Worm (Caenorhabditis elegans) whole organism, young adult: ENCODE results near the gene Y43B11AR.1.
A peak's percentile ranks its signal among the peaks of the same experiment; 100 is the strongest.

ENCODE experiments used
- C17E4.6 ChIP-seq: fragments of 200-800 bp; sonication (Bioruptor generic); IDR thresholded peaks from 2 replicates; pipeline ENCODE4 v1.3.6; 2022; ENCODE audit warnings: missing genetic modification reagents, missing genetic modification characterization, missing compliant biosample characterization
- F10E7.11 ChIP-seq: sonication (generic microtip); optimal IDR thresholded peaks from 2 replicates; lab custom pipeline; 2017; ENCODE audit warnings: mild to moderate bottlenecking, missing genetic modification characterization, moderate library complexity, missing compliant biosample characterization
- F22D6.2 ChIP-seq: sonication (generic microtip); optimal IDR thresholded peaks from 2 replicates; lab custom pipeline; 2016; ENCODE audit warnings: mild to moderate bottlenecking, missing genetic modification characterization, missing compliant biosample characterization
- F23B12.7 ChIP-seq: sonication (generic microtip); optimal IDR thresholded peaks from 2 replicates; lab custom pipeline; 2017; ENCODE audit warnings: missing genetic modification characterization, mild to moderate bottlenecking, missing compliant biosample characterization, antibody characterized with exemption, moderate library complexity; ENCODE audit not compliant: insufficient read depth
- F49E8.2 ChIP-seq: sonication (generic microtip); optimal IDR thresholded peaks from 3 replicates; lab custom pipeline; 2017; ENCODE audit warnings: missing genetic modification characterization, mild to moderate bottlenecking, missing compliant biosample characterization, antibody characterized with exemption, moderate library complexity; ENCODE audit not compliant: insufficient read depth
- F52B5.7 ChIP-seq: sonication (generic microtip); optimal IDR thresholded peaks from 2 replicates; lab custom pipeline; 2016; ENCODE audit warnings: mild to moderate bottlenecking, missing genetic modification characterization, missing compliant biosample characterization
- F57A8.1 ChIP-seq: fragments of 200-800 bp; sonication (Bioruptor generic); optimal IDR thresholded peaks from 2 replicates; lab custom pipeline; 2018; ENCODE audit warnings: mild to moderate bottlenecking, missing genetic modification characterization, moderate library complexity, missing compliant biosample characterization
- K12H6.12 ChIP-seq: fragments of 200-800 bp; sonication (Bioruptor generic); optimal IDR thresholded peaks from 2 replicates; lab custom pipeline; 2018; ENCODE audit warnings: mild to moderate bottlenecking, missing genetic modification characterization, missing compliant biosample characterization
- T07F8.4 ChIP-seq: sonication (generic microtip); optimal IDR thresholded peaks from 2 replicates; lab custom pipeline; 2016; ENCODE audit warnings: mild to moderate bottlenecking, missing genetic modification characterization, moderate library complexity, missing compliant biosample characterization
- T26A5.8 ChIP-seq: sonication (generic microtip); optimal IDR thresholded peaks from 2 replicates; lab custom pipeline; 2016; ENCODE audit warnings: missing genetic modification characterization, missing compliant biosample characterization
- Y79H2A.3 ChIP-seq: fragments of 200-800 bp; sonication (Bioruptor generic); conservative IDR thresholded peaks from 2 replicates; pipeline ENCODE4 v1.3.6; 2022; ENCODE audit warnings: missing genetic modification reagents, missing genetic modification characterization, missing compliant biosample characterization
- ama-1 ChIP-seq, 3 experiments: fragments of 150-350 bp in 1 of 3; sonication (generic microtip) in 2 of 3; optimal IDR thresholded peaks; 2 replicates each; lab custom pipeline; 2014 to 2018; ENCODE audit warnings: missing biosample characterization in 2 of 3, missing genetic modification characterization in 2 of 3, missing genetic modification reagents in 2 of 3
- aptf-2 ChIP-seq: fragments of 200-800 bp; sonication (Bioruptor generic); conservative IDR thresholded peaks from 2 replicates; pipeline ENCODE4 v1.3.6; 2022; ENCODE audit warnings: missing genetic modification reagents, missing genetic modification characterization, missing compliant biosample characterization
- aptf-3 ChIP-seq: fragments of 200-800 bp; sonication (Bioruptor generic); IDR thresholded peaks from 2 replicates; pipeline ENCODE4 v1.3.6; 2022; ENCODE audit warnings: missing genetic modification characterization, missing compliant biosample characterization
- athp-1 ChIP-seq: sonication (generic microtip); optimal IDR thresholded peaks from 2 replicates; lab custom pipeline; 2017; ENCODE audit warnings: mild to moderate bottlenecking, missing genetic modification characterization, missing compliant biosample characterization
- bed-2 ChIP-seq: fragments of 200-800 bp; sonication (Bioruptor generic); IDR thresholded peaks from 2 replicates; pipeline ENCODE4 v1.3.6; 2022; ENCODE audit warnings: missing genetic modification reagents, missing genetic modification characterization, missing compliant biosample characterization
- ccch-3 ChIP-seq: fragments of 200-800 bp; sonication (Bioruptor generic); optimal IDR thresholded peaks from 2 replicates; lab custom pipeline; 2018; ENCODE audit warnings: mild to moderate bottlenecking, missing genetic modification characterization, missing compliant biosample characterization
- cebp-2 ChIP-seq: fragments of 200-800 bp; sonication (Bioruptor generic); IDR thresholded peaks from 2 replicates; pipeline ENCODE4 v1.3.6; 2022; ENCODE audit warnings: missing genetic modification characterization, missing compliant biosample characterization
- ceh-100 ChIP-seq: fragments of 200-800 bp; sonication (Bioruptor generic); IDR thresholded peaks from 2 replicates; pipeline ENCODE4 v1.3.6; 2022; ENCODE audit warnings: missing genetic modification reagents, missing genetic modification characterization, missing compliant biosample characterization
- ceh-58 ChIP-seq: fragments of 200-800 bp; sonication (Bioruptor generic); IDR thresholded peaks from 2 replicates; pipeline ENCODE4 v1.3.6; 2022; ENCODE audit warnings: missing genetic modification characterization, missing compliant biosample characterization
- ceh-91 ChIP-seq: fragments of 200-800 bp; sonication (Bioruptor generic); IDR thresholded peaks from 2 replicates; pipeline ENCODE4 v1.3.6; 2022; ENCODE audit warnings: missing genetic modification reagents, missing genetic modification characterization, missing compliant biosample characterization
- chd-7 ChIP-seq: sonication (generic microtip); optimal IDR thresholded peaks from 2 replicates; lab custom pipeline; 2016; ENCODE audit warnings: mild to moderate bottlenecking, missing genetic modification characterization, moderate library complexity, missing compliant biosample characterization
- dox-1 ChIP-seq: fragments of 200-800 bp; sonication (Bioruptor generic); IDR thresholded peaks from 2 replicates; pipeline ENCODE4 v1.3.6; 2022; ENCODE audit warnings: missing genetic modification reagents, missing genetic modification characterization, missing compliant biosample characterization
- efl-1 ChIP-seq: fragments of 150-350 bp; optimal IDR thresholded peaks from 2 replicates; lab custom pipeline; 2014; ENCODE audit warnings: missing biosample characterization, missing genetic modification reagents, missing genetic modification characterization
- egl-44 ChIP-seq: fragments of 200-800 bp; sonication (Bioruptor generic); IDR thresholded peaks from 2 replicates; pipeline ENCODE4 v1.3.6; 2022; ENCODE audit warnings: missing genetic modification reagents, missing genetic modification characterization, missing compliant biosample characterization
- egrh-3 ChIP-seq: fragments of 200-800 bp; sonication (Bioruptor generic); IDR thresholded peaks from 2 replicates; pipeline ENCODE4 v1.3.6; 2022; ENCODE audit warnings: missing genetic modification reagents, missing genetic modification characterization, missing compliant biosample characterization
- fkh-3 ChIP-seq: sonication (generic microtip); optimal IDR thresholded peaks from 2 replicates; lab custom pipeline; 2016; ENCODE audit warnings: mild to moderate bottlenecking, missing genetic modification characterization, missing compliant biosample characterization
- hlh-12 ChIP-seq: sonication (generic microtip); optimal IDR thresholded peaks from 2 replicates; lab custom pipeline; 2016; ENCODE audit warnings: missing genetic modification characterization, missing compliant biosample characterization
- hrde-1 ChIP-seq: sonication (generic microtip); optimal IDR thresholded peaks from 2 replicates; lab custom pipeline; 2016; ENCODE audit warnings: missing genetic modification characterization, mild to moderate bottlenecking, missing compliant biosample characterization, moderate library complexity, missing genotype, missing genetic modification reagents, borderline replicate concordance
- lin-26 ChIP-seq: fragments of 200-800 bp; sonication (Bioruptor generic); IDR thresholded peaks from 2 replicates; pipeline ENCODE4 v1.3.6; 2022; ENCODE audit warnings: missing genetic modification reagents, missing genetic modification characterization, missing compliant biosample characterization
- lin-40 ChIP-seq: sonication (generic microtip); optimal IDR thresholded peaks from 2 replicates; lab custom pipeline; 2016; ENCODE audit warnings: missing genetic modification characterization, mild to moderate bottlenecking, missing compliant biosample characterization, missing genotype, missing genetic modification reagents
- lsy-27 ChIP-seq: sonication (generic microtip); optimal IDR thresholded peaks from 2 replicates; lab custom pipeline; 2017; ENCODE audit warnings: missing genetic modification characterization, mild to moderate bottlenecking, missing compliant biosample characterization, antibody characterized with exemption, missing genotype, borderline replicate concordance; ENCODE audit not compliant: insufficient read depth
- madf-3 ChIP-seq: fragments of 200-800 bp; sonication (Bioruptor generic); IDR thresholded peaks from 2 replicates; pipeline ENCODE4 v1.3.6; 2022; ENCODE audit warnings: missing genetic modification reagents, missing genetic modification characterization, missing compliant biosample characterization
- madf-8 ChIP-seq: fragments of 200-800 bp; sonication (Bioruptor generic); conservative IDR thresholded peaks from 2 replicates; pipeline ENCODE4 v1.3.6; 2022; ENCODE audit warnings: missing genetic modification reagents, missing genetic modification characterization, missing compliant biosample characterization
- mcd-1 ChIP-seq: fragments of 200-800 bp; sonication (Bioruptor generic); IDR thresholded peaks from 2 replicates; pipeline ENCODE4 v1.3.6; 2022; ENCODE audit warnings: missing genetic modification reagents, missing genetic modification characterization, missing compliant biosample characterization
- mel-28 ChIP-seq: sonication (generic microtip); optimal IDR thresholded peaks from 2 replicates; lab custom pipeline; 2016; ENCODE audit warnings: borderline replicate concordance, mild to moderate bottlenecking, missing genetic modification characterization, missing compliant biosample characterization
- nfyb-1 ChIP-seq: fragments of 200-800 bp; sonication (Bioruptor generic); IDR thresholded peaks from 2 replicates; pipeline ENCODE4 v1.3.6; 2022; ENCODE audit warnings: missing genetic modification reagents, missing genetic modification characterization, missing compliant biosample characterization
- nhr-80 ChIP-seq: sonication (generic microtip); optimal IDR thresholded peaks from 2 replicates; lab custom pipeline; 2016; ENCODE audit warnings: missing genetic modification characterization, missing compliant biosample characterization
- repo-1 ChIP-seq: sonication (generic microtip); optimal IDR thresholded peaks from 2 replicates; lab custom pipeline; 2017; ENCODE audit warnings: mild to moderate bottlenecking, missing genetic modification characterization, missing compliant biosample characterization
- sea-2 ChIP-seq: fragments of 200-800 bp; sonication (Bioruptor generic); IDR thresholded peaks from 2 replicates; pipeline ENCODE4 v1.3.6; 2022; ENCODE audit warnings: missing genetic modification characterization, missing compliant biosample characterization
- snpc-1.3 ChIP-seq: sonication (generic microtip); optimal IDR thresholded peaks from 2 replicates; lab custom pipeline; 2017; ENCODE audit warnings: missing genetic modification characterization, mild to moderate bottlenecking, missing compliant biosample characterization, antibody characterized with exemption, moderate library complexity, missing genotype, missing genetic modification reagents; ENCODE audit not compliant: insufficient read depth
- snpc-3.4 ChIP-seq: sonication (generic microtip); optimal IDR thresholded peaks from 2 replicates; lab custom pipeline; 2017; ENCODE audit warnings: missing genetic modification characterization, mild to moderate bottlenecking, missing compliant biosample characterization, antibody characterized with exemption, moderate library complexity, missing genotype, missing genetic modification reagents
- unc-62 ChIP-seq: fragments of 150-350 bp; optimal IDR thresholded peaks from 2 replicates; lab custom pipeline; 2014; ENCODE audit warnings: missing biosample characterization, missing genetic modification reagents, missing genetic modification characterization
- zim-3 ChIP-seq: sonication (generic microtip); optimal IDR thresholded peaks from 2 replicates; lab custom pipeline; 2017; ENCODE audit warnings: mild to moderate bottlenecking, missing genetic modification characterization, moderate library complexity, missing compliant biosample characterization
- ztf-18 ChIP-seq: sonication (generic microtip); optimal IDR thresholded peaks from 2 replicates; lab custom pipeline; 2016; ENCODE audit warnings: missing genotype, mild to moderate bottlenecking, missing genetic modification characterization, missing compliant biosample characterization
- ztf-26 ChIP-seq: sonication (generic microtip); optimal IDR thresholded peaks from 2 replicates; lab custom pipeline; 2017; ENCODE audit warnings: missing genetic modification characterization, missing compliant biosample characterization
- ztf-28 ChIP-seq: fragments of 200-800 bp; sonication (Bioruptor generic); IDR thresholded peaks from 2 replicates; pipeline ENCODE4 v1.3.6; 2022; ENCODE audit warnings: missing genetic modification reagents, missing genetic modification characterization, missing compliant biosample characterization
- ztf-3 ChIP-seq: fragments of 200-800 bp; sonication (Bioruptor generic); optimal IDR thresholded peaks from 2 replicates; lab custom pipeline; 2018; ENCODE audit warnings: mild to moderate bottlenecking, missing genetic modification characterization, missing compliant biosample characterization

Gene Y43B11AR.1

DNA sequence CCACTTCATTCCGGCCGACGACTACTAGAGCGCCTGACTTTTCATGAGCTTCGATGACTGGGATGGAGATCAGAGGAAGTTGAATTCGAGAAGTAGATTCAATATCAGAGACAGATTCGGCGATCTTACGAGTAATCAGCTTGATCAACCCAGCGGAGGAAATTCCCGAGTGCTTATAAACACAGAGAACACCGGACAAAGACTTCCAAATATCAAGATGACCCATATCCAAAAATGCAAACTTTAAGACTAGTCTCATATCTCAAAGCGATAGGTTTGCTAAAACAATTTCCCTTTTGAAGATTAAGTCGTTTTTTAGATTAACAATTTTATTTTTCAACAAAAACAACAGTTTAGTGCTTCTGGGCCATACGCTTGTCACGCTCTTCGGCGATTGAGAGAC lies 2.1 kb downstream of the Y43B11AR.1 start, which contains the start of gene Y43B11AR.3:
Y43B11AR.3 (minus strand) TSS at position 335 of the 403 bp plus-strand sequence.
- no peak for TF ChIP-seq T07F8.4
- no peak for TF ChIP-seq ztf-26 (tag; lab: Kevin White, UChicago)
- TF ChIP-seq madf-8: peak; percentile 46
- TF ChIP-seq athp-1 (tag; lab: Kevin White, UChicago): peak; percentile 83
- TF ChIP-seq F10E7.11 (tag; lab: Kevin White, UChicago): no peak
- peak; percentile 90 for TF ChIP-seq ceh-58 (GFP tag; lab: Robert Waterston, UW)
- no peak for TF ChIP-seq F22D6.2 (tag; lab: Kevin White, UChicago)
- TF ChIP-seq fkh-3: no peak
- TF ChIP-seq K12H6.12 (tag; lab: Kevin White, UChicago): no peak
- TF ChIP-seq ztf-28 (GFP tag; lab: Robert Waterston, UW): no peak
- TF ChIP-seq nhr-80: no peak
- TF ChIP-seq sea-2 (GFP tag; lab: Robert Waterston, UW): no peak
- peak; percentile 74 for TF ChIP-seq snpc-1.3 (tag; lab: Kevin White, UChicago)
- TF ChIP-seq mel-28: no peak
- no peak for TF ChIP-seq bed-2 (GFP tag; lab: Robert Waterston, UW)
- peak; percentile 83 for TF ChIP-seq C17E4.6
- TF ChIP-seq aptf-3 (GFP tag; lab: Robert Waterston, UW): no peak; the same call in 1 of the 2 replicates
- no peak for TF ChIP-seq ccch-3 (GFP tag; lab: Kevin White, UChicago)
- peak; percentile 96 for TF ChIP-seq cebp-2 (GFP tag; lab: Robert Waterston, UW)
- TF ChIP-seq F57A8.1: no peak
- no peak for TF ChIP-seq egrh-3 (GFP tag; lab: Robert Waterston, UW)
- TF ChIP-seq unc-62 (GFP tag; lab: Kevin White, UChicago): no peak
- no peak for TF ChIP-seq F23B12.7 (tag; lab: Kevin White, UChicago)
- peak; percentile 62 for TF ChIP-seq T26A5.8 (tag; lab: Kevin White, UChicago)
- no peak for TF ChIP-seq ama-1 (optimal IDR thresholded peaks at IDR 0.05; lab: Kevin White, UChicago)
- TF ChIP-seq ama-1 (GFP tag; optimal IDR thresholded peaks at IDR 0.05; lab: Kevin White, UChicago): peak in 1 of 2 experiments; percentile 90
- TF ChIP-seq chd-7 (tag; lab: Kevin White, UChicago): no peak
- peak; percentile 86 for TF ChIP-seq Y79H2A.3
- TF ChIP-seq dox-1 (GFP tag; lab: Robert Waterston, UW): peak; percentile 67; the same call in 1 of the 2 replicates
- TF ChIP-seq hrde-1 (tag; lab: Kevin White, UChicago): peak; percentile 98
- peak; percentile 93 for TF ChIP-seq madf-3 (GFP tag; lab: Robert Waterston, UW)
- TF ChIP-seq lin-40 (tag; lab: Kevin White, UChicago): no peak
- TF ChIP-seq ceh-91 (GFP tag; lab: Robert Waterston, UW): 0 out of 2 replicates have a peak, but pooled peaks have one; percentile 35
- TF ChIP-seq F52B5.7: peak; percentile 91
- TF ChIP-seq lin-26 (GFP tag; lab: Robert Waterston, UW): peak; percentile 89
- peak; percentile 98 for TF ChIP-seq F49E8.2 (tag; lab: Kevin White, UChicago)
- peak; percentile 81 for TF ChIP-seq ztf-18
- TF ChIP-seq aptf-2 (GFP tag; lab: Robert Waterston, UW): no peak
- TF ChIP-seq ceh-100 (GFP tag; lab: Robert Waterston, UW): peak; percentile 82
- TF ChIP-seq repo-1 (tag; lab: Kevin White, UChicago): peak; percentile 66
- TF ChIP-seq egl-44: peak; percentile 68; the same call in 1 of the 2 replicates
- peak; percentile 46 for TF ChIP-seq efl-1 (GFP tag; lab: Kevin White, UChicago)
- no peak for TF ChIP-seq hlh-12 (tag; lab: Kevin White, UChicago)
- peak; percentile 89 for TF ChIP-seq nfyb-1 (GFP tag; lab: Robert Waterston, UW)
- TF ChIP-seq zim-3 (tag; lab: Kevin White, UChicago): peak; percentile 63
- TF ChIP-seq lsy-27 (tag; lab: Kevin White, UChicago): no peak
- peak; percentile 68 for TF ChIP-seq mcd-1 (GFP tag; lab: Robert Waterston, UW)
- peak; percentile 90 for TF ChIP-seq snpc-3.4 (tag; lab: Kevin White, UChicago)
- TF ChIP-seq ztf-3: no peak
